Fruit fly (Drosophila melanogaster): ENCODE measurements around the gene CG11630.

Gene CG11630

dm6 chr2L:21827900-21828790 is 44.3 kb upstream of the CG11630 start, which contains the start of gene tsh (continued):
- TF ChIP-seq CG3995 (GFP tag; optimal IDR thresholded peaks at IDR 0.05) (no peak), mam (GFP tag; optimal IDR thresholded peaks at IDR 0.05) (no peak), dmrt11E (tag; optimal IDR thresholded peaks at IDR 0.05) (no peak), CG1832 (GFP tag; optimal IDR thresholded peaks at IDR 0.05) (peak; percentile 89), HmgZ (tag; optimal IDR thresholded peaks at IDR 0.05) (peak; percentile 6), pum (GFP tag; optimal IDR thresholded peaks at IDR 0.05) (no peak), rib (GFP tag; IDR thresholded peaks at IDR 0.05) (peak; percentile 32; the same call in 1 of the 2 replicates), ci (GFP tag; IDR thresholded peaks at IDR 0.05) (0 out of 3 replicates have a peak, but pooled peaks have one; percentile 10), Bdp1 (GFP tag; optimal IDR thresholded peaks at IDR 0.05) (no peak), Jarid2 (GFP tag; optimal IDR thresholded peaks at IDR 0.05) (peak; percentile 87), CG17829 (tag; optimal IDR thresholded peaks at IDR 0.05) (no peak), Mes4 (GFP tag; optimal IDR thresholded peaks at IDR 0.05) (no peak), oc (tag; optimal IDR thresholded peaks at IDR 0.05) (peak; percentile 42), slbo (GFP tag; IDR thresholded peaks at IDR 0.05) (peak; percentile 4; the same call in 1 of the 2 replicates), tll (GFP tag; optimal IDR thresholded peaks at IDR 0.05) (peak in 1 of 2 experiments; percentile 23), CG11398 (GFP tag; optimal IDR thresholded peaks at IDR 0.05) (no peak), CG3838 (GFP tag; optimal IDR thresholded peaks at IDR 0.05) (peak; percentile 72), Dll (GFP tag; IDR thresholded peaks at IDR 0.05; ENCODE audit: partially characterized antibody) (0 out of 4 replicates have a peak, but pooled peaks have one; percentile 38), gsb-n (tag; optimal IDR thresholded peaks at IDR 0.05) (peak; percentile 49), Scr (GFP tag; IDR thresholded peaks at IDR 0.05; ENCODE audit: partially characterized antibody) (peak; percentile 49; the same call in 1 of the 2 replicates), Meics (GFP tag; optimal IDR thresholded peaks at IDR 0.05) (no peak), chn (GFP tag; optimal IDR thresholded peaks at IDR 0.05) (peak; percentile 16), ato (GFP tag; IDR thresholded peaks at IDR 0.05; ENCODE audit: partially characterized antibody) (no peak), dysf (GFP tag; IDR thresholded peaks at IDR 0.05) (no peak; the same call in 2 of the 3 replicates), sr (GFP tag; IDR thresholded peaks at IDR 0.05) (0 out of 3 replicates have a peak, but pooled peaks have one; percentile 14), pfk (GFP tag; optimal IDR thresholded peaks at IDR 0.05) (peak; percentile 93), CG13424 (tag; optimal IDR thresholded peaks at IDR 0.05) (no peak), cato (GFP tag; optimal IDR thresholded peaks at IDR 0.05; ENCODE audit: borderline replicate concordance) (no peak), NK7.1 (GFP tag; optimal IDR thresholded peaks at IDR 0.05) (no peak), Aef1 (GFP tag; IDR thresholded peaks at IDR 0.05) (no peak), CG9215 (GFP tag; IDR thresholded peaks at IDR 0.05) (no peak), br (optimal IDR thresholded peaks at IDR 0.05) (no peak), nerfin-2 (GFP tag; IDR thresholded peaks at IDR 0.05; ENCODE audit: partially characterized antibody) (no peak; the same call in 1 of the 2 replicates), tio (GFP tag; optimal IDR thresholded peaks at IDR 0.05) (no peak), slou (GFP tag; optimal IDR thresholded peaks at IDR 0.05) (no peak), sob (GFP tag; IDR thresholded peaks at IDR 0.05) (peak; percentile 29; the same call in 1 of the 2 replicates), CG7745 (tag; optimal IDR thresholded peaks at IDR 0.05) (no peak), salm (tag; optimal IDR thresholded peaks at IDR 0.05) (no peak), nerfin-1 (tag; optimal IDR thresholded peaks at IDR 0.05) (peak; percentile 33), sens (GFP tag) (peak; percentile 88), cad (GFP tag; optimal IDR thresholded peaks at IDR 0.05) (peak; percentile 74), CG34422 (GFP tag; IDR thresholded peaks at IDR 0.05) (0 out of 3 replicates have a peak, but pooled peaks have one; percentile 19), phol (tag; optimal IDR thresholded peaks at IDR 0.05) (no peak), vvl (GFP tag; IDR thresholded peaks at IDR 0.05) (peak; percentile 38; the same call in 1 of the 2 replicates), lbe (GFP tag; optimal IDR thresholded peaks at IDR 0.05) (no peak), CG10462 (GFP tag; optimal IDR thresholded peaks at IDR 0.05) (peak; percentile 12), CG11093 (GFP tag; IDR thresholded peaks at IDR 0.05) (no peak), CG7987 (GFP tag; optimal IDR thresholded peaks at IDR 0.05) (peak; percentile 27)

All from whole organism, embryonic.